Fruit fly (Drosophila melanogaster): Measurements from ENCODE around the gene CG18641.
A peak's percentile ranks its signal among the peaks of the same experiment; 100 is the strongest.

CG18641 gene

DNA sequence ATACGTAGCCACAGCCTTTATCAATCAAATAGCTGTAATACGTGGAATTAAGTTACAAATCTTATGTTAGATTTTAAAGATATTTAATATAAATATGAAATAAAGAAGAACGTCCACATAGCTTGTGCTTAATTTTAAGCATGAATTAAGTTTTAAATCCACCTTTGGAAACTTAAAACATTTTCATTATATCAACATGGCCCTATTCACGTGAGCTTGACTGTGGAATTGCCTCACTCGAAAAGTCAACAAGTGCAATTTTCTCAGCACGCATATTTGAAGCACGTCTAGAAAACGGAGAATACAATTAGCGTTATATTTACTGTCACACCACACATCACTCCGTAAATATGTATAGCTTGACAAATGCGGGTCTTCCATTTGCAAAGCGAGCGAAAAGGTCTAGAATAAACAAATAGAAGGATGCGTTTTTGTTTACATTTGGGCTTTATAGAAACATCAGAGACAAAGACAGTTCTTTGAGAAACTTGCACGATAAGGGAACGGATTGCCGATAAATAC lies 51.4 kb downstream of the CG18641 start (continued):
- TF ChIP-seq Myb (GFP tag; optimal IDR thresholded peaks at IDR 0.05) (peak; percentile 27), Fer1 (GFP tag; optimal IDR thresholded peaks at IDR 0.05) (peak; percentile 92), Hr3 (GFP tag; optimal IDR thresholded peaks at IDR 0.05) (peak; percentile 55), CG8290 (GFP tag; optimal IDR thresholded peaks at IDR 0.05) (peak; percentile 51), CG8290 (tag; optimal IDR thresholded peaks at IDR 0.05) (peak; percentile 24 to 63), Rfx (GFP tag; IDR thresholded peaks at IDR 0.05) (peak; percentile 82), zf30C (GFP tag; optimal IDR thresholded peaks at IDR 0.05) (no peak), CG14860 (GFP tag; IDR thresholded peaks at IDR 0.05; ENCODE audit: partially characterized antibody) (no peak), Opbp (GFP tag; IDR thresholded peaks at IDR 0.05; ENCODE audit: partially characterized antibody) (no peak), chinmo (GFP tag; IDR thresholded peaks at IDR 0.05; ENCODE audit: partially characterized antibody) (no peak), Ets97D (GFP tag; optimal IDR thresholded peaks at IDR 0.05) (peak; percentile 48), Mrtf (GFP tag; IDR thresholded peaks at IDR 0.05) (peak; percentile 68; the same call in 2 of the 3 replicates), tx (GFP tag; optimal IDR thresholded peaks at IDR 0.05) (peak; percentile 36), CG2120 (GFP tag; optimal IDR thresholded peaks at IDR 0.05) (peak; percentile 58), Atf-2 (GFP tag; optimal IDR thresholded peaks at IDR 0.05) (peak; percentile 66), CG7786 (GFP tag; optimal IDR thresholded peaks at IDR 0.05) (no peak), C15 (GFP tag; IDR thresholded peaks at IDR 0.05) (peak; percentile 82; the same call in 2 of the 3 replicates), Six4 (GFP tag; optimal IDR thresholded peaks at IDR 0.05) (peak; percentile 72), hbn (GFP tag; IDR thresholded peaks at IDR 0.05; ENCODE audit: partially characterized antibody) (no peak), dmrt99B (tag; optimal IDR thresholded peaks at IDR 0.05) (peak; percentile 95), CG18262 (tag; optimal IDR thresholded peaks at IDR 0.05) (peak; percentile 93), danr (GFP tag; IDR thresholded peaks at IDR 0.05) (peak; percentile 49), peb (GFP tag; IDR thresholded peaks at IDR 0.05) (peak; percentile 60; the same call in 1 of the 2 replicates), CG13123 (GFP tag; optimal IDR thresholded peaks at IDR 0.05) (peak; percentile 47), CG4424 (GFP tag; optimal IDR thresholded peaks at IDR 0.05) (peak; percentile 84), cwo (GFP tag; optimal IDR thresholded peaks at IDR 0.05) (peak; percentile 81), br (optimal IDR thresholded peaks at IDR 0.05) (no peak), chm (GFP tag; IDR thresholded peaks at IDR 0.05) (peak; percentile 87), mld (GFP tag; IDR thresholded peaks at IDR 0.05; ENCODE audit: partially characterized antibody) (no peak), Gsc (GFP tag; IDR thresholded peaks at IDR 0.05) (no peak), lov (optimal IDR thresholded peaks at IDR 0.05) (no peak), lov (GFP tag; IDR thresholded peaks at IDR 0.05) (peak; percentile 75; the same call in 1 of the 3 replicates), org-1 (GFP tag; optimal IDR thresholded peaks at IDR 0.05) (peak; percentile 77), oc (tag; optimal IDR thresholded peaks at IDR 0.05) (peak; percentile 93), Optix (GFP tag; IDR thresholded peaks at IDR 0.05) (peak; percentile 48; the same call in 1 of the 3 replicates), Oli (tag; optimal IDR thresholded peaks at IDR 0.05) (peak; percentile 91), CG15696 (tag; optimal IDR thresholded peaks at IDR 0.05) (peak; percentile 86), Hr39 (optimal IDR thresholded peaks at IDR 0.05) (no peak), bsh (GFP tag; optimal IDR thresholded peaks at IDR 0.05) (peak; percentile 90 to 95), HHEX (GFP tag; optimal IDR thresholded peaks at IDR 0.05) (peak; percentile 89), CG42726 (GFP tag; IDR thresholded peaks at IDR 0.05; ENCODE audit: partially characterized antibody) (no peak), aop (GFP tag; IDR thresholded peaks at IDR 0.05) (no peak), Chrac-16 (GFP tag; optimal IDR thresholded peaks at IDR 0.05) (peak; percentile 78), Ada2b (GFP tag; IDR thresholded peaks at IDR 0.05) (peak; percentile 87), CG2199 (GFP tag; IDR thresholded peaks at IDR 0.05) (peak; percentile 85), CG3281 (GFP tag; optimal IDR thresholded peaks at IDR 0.05) (peak; percentile 92), CG7839 (tag; optimal IDR thresholded peaks at IDR 0.05) (peak; percentile 95), CG3838 (GFP tag; optimal IDR thresholded peaks at IDR 0.05) (peak; percentile 58), Eip74EF (GFP tag; optimal IDR thresholded peaks at IDR 0.05) (peak in 1 of 2 experiments; percentile 92), CG1233 (GFP tag; optimal IDR thresholded peaks at IDR 0.05) (peak; percentile 89)

Data from whole organism, embryonic.